Fruit fly (Drosophila melanogaster): ENCODE data around the gene CG17544.

The CG17544 gene

dm6 chr2L:19378620-19379019 lies 19.7 kb downstream of the CG17544 start (continued):
- TF ChIP-seq CG43689 (GFP tag; IDR thresholded peaks at IDR 0.05) (no peak), crc (GFP tag; optimal IDR thresholded peaks at IDR 0.05) (no peak), ems (GFP tag; optimal IDR thresholded peaks at IDR 0.05) (no peak), ranshi (GFP tag; IDR thresholded peaks at IDR 0.05) (no peak), CG8290 (GFP tag; optimal IDR thresholded peaks at IDR 0.05) (no peak), CG8290 (tag; optimal IDR thresholded peaks at IDR 0.05) (peak in 1 of 2 experiments; percentile 15), CG9817 (tag; optimal IDR thresholded peaks at IDR 0.05) (no peak), Deaf1 (tag; optimal IDR thresholded peaks at IDR 0.05) (no peak), nom (GFP tag; optimal IDR thresholded peaks at IDR 0.05) (no peak), CG2120 (GFP tag; optimal IDR thresholded peaks at IDR 0.05) (no peak), en (GFP tag; optimal IDR thresholded peaks at IDR 0.05) (no peak), bowl (GFP tag; IDR thresholded peaks at IDR 0.05) (no peak), sens-2 (GFP tag; IDR thresholded peaks at IDR 0.05) (no peak), CG5953 (GFP tag; IDR thresholded peaks at IDR 0.05) (no peak), CG6813 (GFP tag; optimal IDR thresholded peaks at IDR 0.05) (no peak), CG17385 (GFP tag; optimal IDR thresholded peaks at IDR 0.05) (no peak), Jarid2 (GFP tag; optimal IDR thresholded peaks at IDR 0.05) (no peak), fd64A (GFP tag; optimal IDR thresholded peaks at IDR 0.05) (no peak), CG3163 (GFP tag; optimal IDR thresholded peaks at IDR 0.05) (no peak), Atf3 (GFP tag; optimal IDR thresholded peaks at IDR 0.05) (no peak), CG1832 (GFP tag; optimal IDR thresholded peaks at IDR 0.05) (no peak), CG14860 (GFP tag; IDR thresholded peaks at IDR 0.05; ENCODE audit: partially characterized antibody) (no peak), nmo (GFP tag; optimal IDR thresholded peaks at IDR 0.05) (no peak), NFAT (GFP tag; IDR thresholded peaks at IDR 0.05) (no peak), shn (GFP tag; optimal IDR thresholded peaks at IDR 0.05) (no peak), pita (GFP tag; optimal IDR thresholded peaks at IDR 0.05) (peak; percentile 37), Bdp1 (GFP tag; optimal IDR thresholded peaks at IDR 0.05) (no peak), CG6683 (GFP tag; optimal IDR thresholded peaks at IDR 0.05) (no peak), Med (GFP tag) (peak; percentile 26), lbe (GFP tag; optimal IDR thresholded peaks at IDR 0.05) (no peak), klu (GFP tag; IDR thresholded peaks at IDR 0.05) (no peak), ttk (GFP tag; IDR thresholded peaks at IDR 0.05) (no peak), Mes4 (GFP tag; optimal IDR thresholded peaks at IDR 0.05) (no peak), CG2199 (GFP tag; IDR thresholded peaks at IDR 0.05) (0 out of 3 replicates have a peak, but pooled peaks have one; percentile 56), Chrac-16 (GFP tag; optimal IDR thresholded peaks at IDR 0.05) (no peak), Opbp (GFP tag; IDR thresholded peaks at IDR 0.05; ENCODE audit: partially characterized antibody) (peak; percentile 26; the same call in 1 of the 3 replicates), Vsx1 (GFP tag; optimal IDR thresholded peaks at IDR 0.05) (no peak), Camta (GFP tag; optimal IDR thresholded peaks at IDR 0.05) (no peak), lilli (GFP tag; optimal IDR thresholded peaks at IDR 0.05) (no peak), MTF-1 (GFP tag; optimal IDR thresholded peaks at IDR 0.05; ENCODE audit: borderline replicate concordance) (no peak), Pdp1 (GFP tag; optimal IDR thresholded peaks at IDR 0.05) (peak in 1 of 2 experiments; percentile 81), stc (GFP tag; IDR thresholded peaks at IDR 0.05) (no peak), sens (GFP tag) (peak; percentile 58), scrt (GFP tag; optimal IDR thresholded peaks at IDR 0.05) (no peak), Blimp-1 (GFP tag; optimal IDR thresholded peaks at IDR 0.05) (no peak), chn (GFP tag; optimal IDR thresholded peaks at IDR 0.05) (no peak), CG15696 (tag; optimal IDR thresholded peaks at IDR 0.05) (no peak), gem (tag; optimal IDR thresholded peaks at IDR 0.05) (no peak), Rx (GFP tag; IDR thresholded peaks at IDR 0.05) (no peak), wdn (GFP tag; IDR thresholded peaks at IDR 0.05) (no peak), pum (GFP tag; optimal IDR thresholded peaks at IDR 0.05) (no peak), B-H2 (GFP tag; optimal IDR thresholded peaks at IDR 0.05) (no peak)
